Fruit fly (Drosophila melanogaster): Measurements from ENCODE around the gene Pfdn6.

Pfdn6 gene

DNA sequence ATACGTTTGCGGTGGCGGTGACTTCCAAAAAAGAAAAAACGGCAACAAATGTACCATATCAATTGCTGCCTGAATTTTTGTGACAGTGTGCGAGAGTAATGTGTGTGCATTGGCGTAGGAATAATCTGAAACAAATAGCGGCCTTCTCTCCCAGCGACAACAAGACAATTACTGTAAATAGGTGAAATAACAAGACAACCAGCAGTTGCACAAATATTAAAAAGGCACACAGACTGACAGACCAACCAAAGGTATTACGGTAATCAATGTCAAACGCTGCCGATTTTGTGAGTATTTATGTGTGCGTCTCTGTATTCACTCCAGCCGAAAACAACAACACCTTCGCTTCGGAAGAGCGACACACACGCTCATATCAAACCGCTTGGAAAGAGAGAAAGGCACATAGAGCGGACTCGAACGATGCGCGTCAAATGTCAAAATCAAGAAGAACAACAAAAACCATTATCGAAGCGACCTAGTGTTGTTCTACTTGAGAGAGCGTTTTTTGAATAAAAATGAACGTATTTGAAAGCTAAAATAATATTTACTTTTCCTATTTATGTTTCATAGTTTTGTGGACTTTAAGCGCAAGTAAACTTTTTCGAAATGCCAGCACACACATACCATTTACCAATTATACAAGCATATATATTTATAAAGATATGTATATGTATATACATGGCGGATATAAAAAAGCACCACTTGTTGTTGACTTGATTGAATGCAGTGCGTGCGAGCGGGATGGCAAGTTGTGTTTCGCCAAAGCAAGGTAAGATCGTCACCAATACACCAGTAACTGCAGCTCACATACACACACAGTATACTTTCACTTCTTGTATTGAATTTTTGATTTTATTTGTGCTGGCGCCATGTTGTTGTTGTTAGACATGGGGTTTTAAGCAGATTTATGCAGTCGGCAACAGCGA lies 16.4 kb upstream of the Pfdn6 start (continued):
- TF ChIP-seq CG6854 (GFP tag; optimal IDR thresholded peaks at IDR 0.05) (peak; percentile 34), abd-A (tag; optimal IDR thresholded peaks at IDR 0.05) (peak; percentile 65), Atf6 (GFP tag; IDR thresholded peaks at IDR 0.05) (peak; percentile 67), CG9932 (GFP tag; IDR thresholded peaks at IDR 0.05) (0 out of 2 replicates have a peak, but pooled peaks have one; percentile 11), H2.0 (GFP tag; IDR thresholded peaks at IDR 0.05) (peak; percentile 22; the same call in 1 of the 2 replicates), tup (GFP tag; optimal IDR thresholded peaks at IDR 0.05) (peak; percentile 42), CG3838 (GFP tag; optimal IDR thresholded peaks at IDR 0.05) (peak; percentile 10), C15 (GFP tag; IDR thresholded peaks at IDR 0.05) (peak; percentile 12; the same call in 1 of the 3 replicates), CG18262 (tag; optimal IDR thresholded peaks at IDR 0.05) (peak; percentile 43), disco-r (GFP tag; optimal IDR thresholded peaks at IDR 0.05) (peak; percentile 44), sob (GFP tag; IDR thresholded peaks at IDR 0.05) (peak; percentile 55; the same call in 1 of the 2 replicates), klu (GFP tag; IDR thresholded peaks at IDR 0.05) (no peak), Doc2 (GFP tag; IDR thresholded peaks at IDR 0.05) (no peak), cas (GFP tag; IDR thresholded peaks at IDR 0.05) (no peak), CG12744 (GFP tag; optimal IDR thresholded peaks at IDR 0.05) (peak; percentile 27), psq (GFP tag; optimal IDR thresholded peaks at IDR 0.05) (peak; percentile 15), CG10366 (GFP tag; IDR thresholded peaks at IDR 0.05) (peak; percentile 18; the same call in 1 of the 2 replicates), NC2β (GFP tag; optimal IDR thresholded peaks at IDR 0.05) (peak; percentile 79), dmrt11E (tag; optimal IDR thresholded peaks at IDR 0.05) (peak; percentile 52), Sry-β (GFP tag; optimal IDR thresholded peaks at IDR 0.05) (no peak), CG3726 (GFP tag; IDR thresholded peaks at IDR 0.05) (no peak; the same call in 2 of the 3 replicates), CTCF (GFP tag; optimal IDR thresholded peaks at IDR 0.05) (peak; percentile 16), hth (optimal IDR thresholded peaks at IDR 0.05) (no peak), Bdp1 (GFP tag; optimal IDR thresholded peaks at IDR 0.05) (peak; percentile 10), CG15696 (tag; optimal IDR thresholded peaks at IDR 0.05) (peak; percentile 57), aop (GFP tag; IDR thresholded peaks at IDR 0.05) (no peak), D19A (tag; optimal IDR thresholded peaks at IDR 0.05) (peak; percentile 9), pb (GFP tag; optimal IDR thresholded peaks at IDR 0.05) (peak; percentile 17), CG34422 (GFP tag; IDR thresholded peaks at IDR 0.05) (peak; percentile 42; the same call in 2 of the 3 replicates), insv (GFP tag; optimal IDR thresholded peaks at IDR 0.05) (peak in 1 of 2 experiments; percentile 43), zfh1 (GFP tag; IDR thresholded peaks at IDR 0.05) (peak; percentile 71; the same call in 2 of the 3 replicates), sim (GFP tag; IDR thresholded peaks at IDR 0.05) (peak; percentile 66; the same call in 1 of the 2 replicates), Meics (GFP tag; optimal IDR thresholded peaks at IDR 0.05) (peak; percentile 55), Lpt (GFP tag; optimal IDR thresholded peaks at IDR 0.05) (no peak), CG15269 (tag; optimal IDR thresholded peaks at IDR 0.05) (peak; percentile 52), crc (GFP tag; optimal IDR thresholded peaks at IDR 0.05) (no peak), schlank (tag; optimal IDR thresholded peaks at IDR 0.05) (peak; percentile 79), CG13424 (tag; optimal IDR thresholded peaks at IDR 0.05) (peak; percentile 33), CG2116 (GFP tag; optimal IDR thresholded peaks at IDR 0.05) (peak; percentile 8), CG17359 (tag; optimal IDR thresholded peaks at IDR 0.05) (peak; percentile 63), Pdp1 (GFP tag; optimal IDR thresholded peaks at IDR 0.05) (peak; percentile 54 to 91), CG8765 (GFP tag; IDR thresholded peaks at IDR 0.05) (no peak), gro (GFP tag; optimal IDR thresholded peaks at IDR 0.05) (peak; percentile 52), CG10267 (tag; optimal IDR thresholded peaks at IDR 0.05) (no peak), CG6654 (GFP tag; optimal IDR thresholded peaks at IDR 0.05) (no peak), Gug (GFP tag; IDR thresholded peaks at IDR 0.05) (no peak), corto (GFP tag; optimal IDR thresholded peaks at IDR 0.05) (no peak), bab2 (GFP tag; optimal IDR thresholded peaks at IDR 0.05) (peak; percentile 78), run (tag; optimal IDR thresholded peaks at IDR 0.05) (no peak), Poxn (GFP tag; IDR thresholded peaks at IDR 0.05) (no peak)

All from whole organism, embryonic.